Fruit fly (Drosophila melanogaster) whole organism, embryonic: ENCODE measurements around the gene Rab9Db.

ENCODE experiments used
- B-H2 ChIP-seq: fragments of 200-800 bp; sonication (Bioruptor generic); optimal IDR thresholded peaks from 2 replicates; lab custom pipeline; 2018; ENCODE audit warnings: missing biosample characterization, mild to moderate bottlenecking, missing genetic modification characterization
- Blimp-1 ChIP-seq: fragments of 200-800 bp; sonication (Bioruptor generic); optimal IDR thresholded peaks from 3 replicates; lab custom pipeline; 2018; ENCODE audit warnings: missing biosample characterization, missing genetic modification characterization, mild to moderate bottlenecking, moderate library complexity, missing genetic modification reagents
- CG10654 ChIP-seq: fragments of 200-800 bp; sonication (Bioruptor generic); optimal IDR thresholded peaks from 2 replicates; lab custom pipeline; 2016; ENCODE audit warnings: missing biosample characterization, missing genetic modification characterization
- CG10979 ChIP-seq: fragments of 200-800 bp; sonication (Bioruptor generic); optimal IDR thresholded peaks from 2 replicates; lab custom pipeline; 2018; ENCODE audit warnings: missing biosample characterization, mild to moderate bottlenecking, missing genetic modification characterization, moderate library complexity
- CG11398 ChIP-seq: fragments of 200-800 bp; sonication (Bioruptor generic); optimal IDR thresholded peaks from 2 replicates; lab custom pipeline; 2016; ENCODE audit warnings: missing biosample characterization, missing genetic modification characterization
- CG11504 ChIP-seq: fragments of 200-800 bp; sonication (Bioruptor generic); optimal IDR thresholded peaks from 3 replicates; lab custom pipeline; 2019; ENCODE audit warnings: missing biosample characterization, mild to moderate bottlenecking, missing genetic modification characterization, moderate library complexity
- CG1233 ChIP-seq: fragments of 200-800 bp; sonication (Bioruptor generic); optimal IDR thresholded peaks from 4 replicates; lab custom pipeline; 2018; ENCODE audit warnings: missing biosample characterization, mild to moderate bottlenecking, missing genetic modification characterization
- CG13775 ChIP-seq: fragments of 200-800 bp; sonication (Bioruptor generic); optimal IDR thresholded peaks from 3 replicates; lab custom pipeline; 2017; ENCODE audit warnings: missing biosample characterization, mild to moderate bottlenecking, missing genetic modification characterization
- CG1603 ChIP-seq: fragments of 200-800 bp; sonication (Bioruptor generic); optimal IDR thresholded peaks from 2 replicates; lab custom pipeline; 2019; ENCODE audit warnings: missing biosample characterization, mild to moderate bottlenecking, missing genetic modification characterization, moderate library complexity
- CG1647 ChIP-seq: fragments of 200-800 bp; sonication (Bioruptor generic); optimal IDR thresholded peaks from 3 replicates; lab custom pipeline; 2016; ENCODE audit warnings: missing biosample characterization, missing genetic modification characterization
- CG18262 ChIP-seq: fragments of 200-800 bp; optimal IDR thresholded peaks from 3 replicates; lab custom pipeline; 2019; ENCODE audit warnings: missing biosample characterization, mild to moderate bottlenecking, missing genetic modification characterization, moderate library complexity
- CG2678 ChIP-seq: fragments of 200-800 bp; sonication (Bioruptor generic); optimal IDR thresholded peaks from 3 replicates; lab custom pipeline; 2019; ENCODE audit warnings: missing biosample characterization, mild to moderate bottlenecking, missing genetic modification characterization, moderate library complexity
- CG34376 ChIP-seq: fragments of 200-800 bp; sonication (Bioruptor generic); optimal IDR thresholded peaks from 2 replicates; lab custom pipeline; 2018; ENCODE audit warnings: missing biosample characterization, mild to moderate bottlenecking, missing genetic modification characterization
- CG6689 ChIP-seq: fragments of 200-800 bp; sonication (Bioruptor generic); IDR thresholded peaks from 2 replicates; pipeline ENCODE4 v1.3.6; 2022; ENCODE audit warnings: missing biosample characterization, missing genetic modification characterization
- CG9727 ChIP-seq: fragments of 200-800 bp; sonication (Bioruptor generic); optimal IDR thresholded peaks from 3 replicates; lab custom pipeline; 2017; ENCODE audit warnings: missing biosample characterization, mild to moderate bottlenecking, missing genetic modification characterization
- CG9876 ChIP-seq: fragments of 200-800 bp; sonication (Bioruptor generic); optimal IDR thresholded peaks from 2 replicates; lab custom pipeline; 2016; ENCODE audit warnings: missing biosample characterization, missing genetic modification characterization
- Doc2 ChIP-seq: fragments of 200-800 bp; sonication (Bioruptor generic); IDR thresholded peaks from 2 replicates; pipeline ENCODE4 v1.3.6; 2022; ENCODE audit warnings: missing biosample characterization, missing genetic modification characterization
- Drgx ChIP-seq: fragments of 200-800 bp; sonication (Bioruptor generic); IDR thresholded peaks from 2 replicates; pipeline ENCODE4 v1.3.6; 2022; ENCODE audit warnings: missing biosample characterization, missing genetic modification characterization
- HHEX ChIP-seq: fragments of 200-800 bp; sonication (Bioruptor generic); optimal IDR thresholded peaks from 3 replicates; lab custom pipeline; 2017; ENCODE audit warnings: missing biosample characterization, mild to moderate bottlenecking, missing genetic modification characterization, missing genetic modification reagents
- MTF-1 ChIP-seq: fragments of 200-800 bp; sonication (Bioruptor generic); optimal IDR thresholded peaks from 2 replicates; lab custom pipeline; 2018; ENCODE audit warnings: missing biosample characterization, mild to moderate bottlenecking, missing genetic modification characterization, borderline replicate concordance
- Rfx ChIP-seq: fragments of 200-800 bp; sonication (Bioruptor generic); IDR thresholded peaks from 2 replicates; pipeline ENCODE4 v1.3.6; 2022; ENCODE audit warnings: missing biosample characterization, missing genetic modification characterization
- Xrp1 ChIP-seq: fragments of 200-800 bp; sonication (Bioruptor generic); IDR thresholded peaks from 2 replicates; pipeline ENCODE4 v1.3.6; 2022; ENCODE audit warnings: missing biosample characterization, missing genetic modification characterization
- YL-1 ChIP-seq: fragments of 200-800 bp; sonication (Bioruptor generic); optimal IDR thresholded peaks from 3 replicates; lab custom pipeline; 2017; ENCODE audit warnings: missing biosample characterization, mild to moderate bottlenecking, missing genetic modification characterization
- ac ChIP-seq: fragments of 200-800 bp; sonication (Bioruptor generic); optimal IDR thresholded peaks from 3 replicates; lab custom pipeline; 2017; ENCODE audit warnings: missing biosample characterization, mild to moderate bottlenecking, missing genetic modification characterization
- amos ChIP-seq: fragments of 200-800 bp; sonication (Bioruptor generic); IDR thresholded peaks from 2 replicates; pipeline ENCODE4 v1.3.6; 2022; ENCODE audit warnings: missing biosample characterization, missing genetic modification characterization; ENCODE audit not compliant: partially characterized antibody
- bab2 ChIP-seq: fragments of 200-800 bp; sonication (Bioruptor generic); optimal IDR thresholded peaks from 2 replicates; lab custom pipeline; 2016; ENCODE audit warnings: missing biosample characterization, missing genetic modification characterization
- bigmax ChIP-seq: fragments of 200-800 bp; sonication (Bioruptor generic); optimal IDR thresholded peaks from 2 replicates; lab custom pipeline; 2018; ENCODE audit warnings: missing biosample characterization, mild to moderate bottlenecking, missing genetic modification characterization
- br ChIP-seq: fragments of >200 bp; optimal IDR thresholded peaks from 2 replicates; lab custom pipeline; 2017
- caup ChIP-seq: fragments of 200-800 bp; sonication (Bioruptor generic); optimal IDR thresholded peaks from 3 replicates; lab custom pipeline; 2017; ENCODE audit warnings: missing biosample characterization, mild to moderate bottlenecking, missing genetic modification characterization, moderate library complexity; ENCODE audit not compliant: severe bottlenecking
- cg ChIP-seq: fragments of 200-800 bp; sonication (Bioruptor generic); optimal IDR thresholded peaks from 3 replicates; lab custom pipeline; 2019; ENCODE audit warnings: missing biosample characterization, mild to moderate bottlenecking, missing genetic modification characterization, moderate library complexity
- corto ChIP-seq: fragments of 200-800 bp; sonication (Bioruptor generic); optimal IDR thresholded peaks from 2 replicates; lab custom pipeline; 2016; ENCODE audit warnings: missing biosample characterization, mild to moderate bottlenecking, missing genetic modification characterization, moderate library complexity
- croc ChIP-seq: fragments of 200-800 bp; sonication (Bioruptor generic); conservative IDR thresholded peaks from 3 replicates; pipeline ENCODE4 v1.3.6; 2022; ENCODE audit warnings: missing biosample characterization, missing genetic modification characterization
- crp ChIP-seq, 2 experiments: fragments of 200-800 bp; sonication (Bioruptor generic); optimal IDR thresholded peaks; 2 replicates in 1 of 2; 3 replicates in 1 of 2; lab custom pipeline; 2017; ENCODE audit warnings: missing biosample characterization in 2 of 2, missing genetic modification characterization in 2 of 2, mild to moderate bottlenecking in 1 of 2, moderate library complexity in 1 of 2
- dmrt11E ChIP-seq: fragments of 200-800 bp; sonication (Bioruptor generic); optimal IDR thresholded peaks from 3 replicates; lab custom pipeline; 2018; ENCODE audit warnings: missing biosample characterization, mild to moderate bottlenecking, missing genetic modification characterization, moderate library complexity
- dpn ChIP-seq, 2 experiments: fragments of 200-800 bp; sonication (Bioruptor generic); optimal IDR thresholded peaks; 3 replicates each; lab custom pipeline; 2016; ENCODE audit warnings: missing biosample characterization in 2 of 2, missing genetic modification characterization in 2 of 2
- dysf ChIP-seq: fragments of 200-800 bp; sonication (Bioruptor generic); IDR thresholded peaks from 3 replicates; pipeline ENCODE4 v1.3.6; 2022; ENCODE audit warnings: missing biosample characterization, missing genetic modification characterization
- ems ChIP-seq: fragments of 200-800 bp; sonication (Bioruptor generic); optimal IDR thresholded peaks from 3 replicates; lab custom pipeline; 2016; ENCODE audit warnings: missing biosample characterization, missing genetic modification characterization
- esg ChIP-seq: fragments of 200-800 bp; sonication (Bioruptor generic); conservative IDR thresholded peaks from 2 replicates; pipeline ENCODE4 v1.3.6; 2022; ENCODE audit warnings: missing biosample characterization, missing genetic modification characterization
- gcm2 ChIP-seq: fragments of 200-800 bp; sonication (Bioruptor generic); optimal IDR thresholded peaks from 2 replicates; lab custom pipeline; 2016; ENCODE audit warnings: missing biosample characterization, missing genetic modification characterization
- gem ChIP-seq: fragments of 200-800 bp; sonication (Bioruptor generic); optimal IDR thresholded peaks from 2 replicates; lab custom pipeline; 2019; ENCODE audit warnings: missing biosample characterization, mild to moderate bottlenecking, missing genetic modification characterization, moderate library complexity
- ham ChIP-seq: fragments of 200-800 bp; sonication (Bioruptor generic); IDR thresholded peaks from 2 replicates; pipeline ENCODE4 v1.3.6; 2022; ENCODE audit warnings: missing biosample characterization, missing genetic modification characterization
- her ChIP-seq: fragments of 200-800 bp; sonication (Bioruptor generic); optimal IDR thresholded peaks from 2 replicates; lab custom pipeline; 2016; ENCODE audit warnings: missing biosample characterization, missing genetic modification characterization
- lbe ChIP-seq: fragments of 200-800 bp; sonication (Bioruptor generic); optimal IDR thresholded peaks from 2 replicates; lab custom pipeline; 2016; ENCODE audit warnings: missing biosample characterization, mild to moderate bottlenecking, missing genetic modification characterization
- lmd ChIP-seq: fragments of 200-800 bp; sonication (Bioruptor generic); IDR thresholded peaks from 2 replicates; pipeline ENCODE4 v1.3.6; 2022; ENCODE audit warnings: missing biosample characterization, missing genetic modification characterization
- nmo ChIP-seq: fragments of 200-800 bp; sonication (Bioruptor generic); optimal IDR thresholded peaks from 2 replicates; lab custom pipeline; 2018; ENCODE audit warnings: missing biosample characterization, mild to moderate bottlenecking, missing genetic modification characterization, moderate library complexity
- pros ChIP-seq: fragments of 200-800 bp; sonication (Bioruptor generic); optimal IDR thresholded peaks from 3 replicates; lab custom pipeline; 2019; ENCODE audit warnings: missing biosample characterization, mild to moderate bottlenecking, missing genetic modification characterization, moderate library complexity
- pzg ChIP-seq: fragments of 200-800 bp; sonication (Bioruptor generic); optimal IDR thresholded peaks from 3 replicates; lab custom pipeline; 2018; ENCODE audit warnings: missing biosample characterization, mild to moderate bottlenecking, missing genetic modification characterization, moderate library complexity
- sens ChIP-seq: fragments of 200-800 bp; sonication (Bioruptor generic); peaks from one replicate; lab custom pipeline; 2016; ENCODE audit warnings: missing biosample characterization, missing genetic modification characterization
- ttk ChIP-seq: fragments of 200-800 bp; sonication (Bioruptor generic); IDR thresholded peaks from 2 replicates; pipeline ENCODE4 v2.1.2; 2022; ENCODE audit warnings: missing biosample characterization, missing genetic modification characterization
- twi ChIP-seq: fragments of 200-800 bp; optimal IDR thresholded peaks from 2 replicates; lab custom pipeline; 2019; ENCODE audit warnings: missing biosample characterization, mild to moderate bottlenecking, missing genetic modification characterization, moderate library complexity
- vvl ChIP-seq: fragments of 200-800 bp; sonication (Bioruptor generic); IDR thresholded peaks from 2 replicates; pipeline ENCODE4 v1.3.6; 2022; ENCODE audit warnings: missing biosample characterization, missing genetic modification characterization
- z ChIP-seq: fragments of 200-800 bp; sonication (Bioruptor generic); IDR thresholded peaks from 3 replicates; pipeline ENCODE4 v1.3.6; 2022; ENCODE audit warnings: missing biosample characterization, missing genetic modification characterization

Gene Rab9Db

dm6 chrX:10584461-10584860 is 38.6 kb downstream of the Rab9Db start (continued):
- TF ChIP-seq amos (GFP tag; lab: Robert Waterston, UW) (no peak), CG9876 (GFP tag; lab: Kevin White, UChicago) (no peak), ham (no peak), CG18262 (tag; lab: Kevin White, UChicago) (peak; percentile 37), CG2678 (no peak), corto (peak; percentile 86), twi (tag; lab: Kevin White, UChicago) (no peak), MTF-1 (GFP tag; lab: Kevin White, UChicago) (no peak), nmo (peak; percentile 7), B-H2 (GFP tag; lab: Kevin White, UChicago) (no peak), gem (tag; lab: Kevin White, UChicago) (peak; percentile 44), croc (GFP tag; lab: Robert Waterston, UW) (no peak), dysf (GFP tag; lab: Robert Waterston, UW) (no peak), CG1647 (GFP tag; lab: Kevin White, UChicago) (no peak), CG1603 (tag; lab: Kevin White, UChicago) (peak; percentile 22), HHEX (no peak), ttk (GFP tag; lab: Robert Waterston, UW) (no peak), z (GFP tag; lab: Robert Waterston, UW) (no peak), Doc2 (GFP tag; lab: Robert Waterston, UW) (no peak), Xrp1 (GFP tag; lab: Robert Waterston, UW) (no peak), sens (GFP tag; lab: Kevin White, UChicago) (peak; percentile 78), CG11504 (tag; lab: Kevin White, UChicago) (peak; percentile 12), lmd (GFP tag; lab: Robert Waterston, UW) (no peak), pros (no peak), ems (GFP tag; lab: Kevin White, UChicago) (peak; percentile 2), vvl (GFP tag; lab: Robert Waterston, UW) (no peak), lbe (GFP tag; lab: Kevin White, UChicago) (peak; percentile 90), dmrt11E (peak; percentile 2), cg (GFP tag; lab: Kevin White, UChicago) (no peak), CG34376 (GFP tag; lab: Kevin White, UChicago) (no peak), bigmax (GFP tag; lab: Kevin White, UChicago) (no peak), pzg (GFP tag; lab: Kevin White, UChicago) (no peak), CG6689 (GFP tag; lab: Robert Waterston, UW) (0 out of 2 replicates have a peak, but pooled peaks have one; percentile 10), Rfx (GFP tag; lab: Robert Waterston, UW) (no peak), CG10979 (tag; lab: Kevin White, UChicago) (peak; percentile 5), caup (GFP tag; lab: Kevin White, UChicago) (no peak), CG1233 (GFP tag; lab: Kevin White, UChicago) (no peak), crp (GFP tag; optimal IDR thresholded peaks at IDR 0.05; lab: Kevin White, UChicago) (no peak), br (lab: Kevin White, UChicago) (no peak), her (no peak), YL-1 (GFP tag; lab: Kevin White, UChicago) (no peak), Drgx (peak; percentile 55; the same call in 1 of the 2 replicates), gcm2 (GFP tag; lab: Kevin White, UChicago) (no peak), CG9727 (GFP tag; lab: Kevin White, UChicago) (peak; percentile 3), CG10654 (GFP tag; lab: Kevin White, UChicago) (no peak), esg (no peak), ac (GFP tag; lab: Kevin White, UChicago) (no peak), CG13775 (GFP tag; lab: Kevin White, UChicago) (no peak), Blimp-1 (GFP tag; lab: Kevin White, UChicago) (peak; percentile 22), CG11398 (GFP tag; lab: Kevin White, UChicago) (no peak), dpn (GFP tag; optimal IDR thresholded peaks at IDR 0.05; lab: Kevin White, UChicago) (no peak), bab2 (GFP tag; lab: Kevin White, UChicago) (no peak)
